Worm (Caenorhabditis elegans): ENCODE results near the gene F14H12.3.

F14H12.3 gene

ce11 chrX:4307559-4308005 lies 36.4 kb upstream of the F14H12.3 start:
- TF ChIP-seq mls-2 (tag; optimal IDR thresholded peaks at IDR 0.05) (peak; percentile 78), bed-3 (GFP tag; optimal IDR thresholded peaks at IDR 0.05) (no peak), mep-1 (tag; optimal IDR thresholded peaks at IDR 0.05) (no peak), snpc-4 (tag; optimal IDR thresholded peaks at IDR 0.05) (no peak), flh-1 (GFP tag; optimal IDR thresholded peaks at IDR 0.05) (no peak), drap-1 (GFP tag; optimal IDR thresholded peaks at IDR 0.05) (no peak), nhr-76 (tag; optimal IDR thresholded peaks at IDR 0.05) (no peak), ceh-43 (GFP tag; optimal IDR thresholded peaks at IDR 0.05) (peak; percentile 69), ceh-83 (GFP tag; optimal IDR thresholded peaks at IDR 0.05) (no peak), hlh-1 (tag; optimal IDR thresholded peaks at IDR 0.05) (no peak), blmp-1 (tag; optimal IDR thresholded peaks at IDR 0.05) (no peak), unc-120 (tag; optimal IDR thresholded peaks at IDR 0.05; ENCODE audit: poor library complexity, severe bottlenecking) (peak; percentile 14), sem-2 (GFP tag; optimal IDR thresholded peaks at IDR 0.05) (no peak), nhr-28 (tag; optimal IDR thresholded peaks at IDR 0.05) (no peak), nhr-12 (tag; optimal IDR thresholded peaks at IDR 0.05) (no peak), lin-13 (tag; optimal IDR thresholded peaks at IDR 0.05) (peak; percentile 28), sptf-1 (tag; optimal IDR thresholded peaks at IDR 0.05) (peak; percentile 19), pha-4 (tag; optimal IDR thresholded peaks at IDR 0.05) (no peak), M03D4.4 (tag; optimal IDR thresholded peaks at IDR 0.05) (no peak), cnd-1 (tag; optimal IDR thresholded peaks at IDR 0.05) (peak; percentile 10), elt-1 (tag; optimal IDR thresholded peaks at IDR 0.05; ENCODE audit: borderline replicate concordance, insufficient read depth) (no peak), unc-62 (GFP tag; optimal IDR thresholded peaks at IDR 0.05) (no peak), ztf-11 (tag; optimal IDR thresholded peaks at IDR 0.05) (no peak), ceh-39 (tag; optimal IDR thresholded peaks at IDR 0.05) (no peak), zip-8 (tag; optimal IDR thresholded peaks at IDR 0.05) (no peak), lin-32 (GFP tag; optimal IDR thresholded peaks at IDR 0.05) (no peak), tbx-8 (GFP tag; optimal IDR thresholded peaks at IDR 0.05) (no peak), unc-39 (tag; optimal IDR thresholded peaks at IDR 0.05) (no peak), ces-1 (GFP tag; optimal IDR thresholded peaks at IDR 0.05) (peak; percentile 51), lsy-2 (tag; optimal IDR thresholded peaks at IDR 0.05) (no peak)

- no peak for TF ChIP-seq unc-120 (tag; optimal IDR thresholded peaks at IDR 0.05; ENCODE audit: poor library complexity, severe bottlenecking)
- TF ChIP-seq nhr-12 (tag; optimal IDR thresholded peaks at IDR 0.05): no peak
- TF ChIP-seq tbx-8 (GFP tag; optimal IDR thresholded peaks at IDR 0.05): no peak
- TF ChIP-seq blmp-1 (tag; optimal IDR thresholded peaks at IDR 0.05): no peak
- TF ChIP-seq elt-3 (tag; optimal IDR thresholded peaks at IDR 0.05): no peak
- no peak for TF ChIP-seq bed-3 (GFP tag; optimal IDR thresholded peaks at IDR 0.05)
- no peak for TF ChIP-seq ham-2 (GFP tag; optimal IDR thresholded peaks at IDR 0.05)
- TF ChIP-seq pha-4 (tag; optimal IDR thresholded peaks at IDR 0.05): no peak
- TF ChIP-seq zip-8 (tag; optimal IDR thresholded peaks at IDR 0.05): no peak
These were observed 32.3 kb upstream of the F14H12.3 start, which contains the start of gene C52B9.8 for ce11 chrX:4311668-4312067. Gene C52B9.8 (minus strand): TSS chrX:4311768.

- TF ChIP-seq ces-1 (GFP tag; optimal IDR thresholded peaks at IDR 0.05) (peak; percentile 82), snpc-4 (tag; optimal IDR thresholded peaks at IDR 0.05) (no peak), ceh-83 (GFP tag; optimal IDR thresholded peaks at IDR 0.05) (no peak), M03D4.4 (tag; optimal IDR thresholded peaks at IDR 0.05) (no peak), blmp-1 (tag; optimal IDR thresholded peaks at IDR 0.05) (no peak), nhr-76 (tag; optimal IDR thresholded peaks at IDR 0.05) (no peak), ceh-39 (tag; optimal IDR thresholded peaks at IDR 0.05) (no peak), zip-8 (tag; optimal IDR thresholded peaks at IDR 0.05) (no peak)
These were observed 29.1 kb upstream of the F14H12.3 start for ce11 chrX:4314939-4315338.

ce11 chrX:4317095-4317494 lies 26.9 kb upstream of the F14H12.3 start:
- TF ChIP-seq ces-1 (GFP tag; optimal IDR thresholded peaks at IDR 0.05): peak; percentile 37
- no peak for TF ChIP-seq tbx-8 (GFP tag; optimal IDR thresholded peaks at IDR 0.05)
- no peak for TF ChIP-seq ceh-43 (GFP tag; optimal IDR thresholded peaks at IDR 0.05)
- TF ChIP-seq unc-62 (GFP tag; optimal IDR thresholded peaks at IDR 0.05): no peak

- no peak for TF ChIP-seq lin-13 (tag; optimal IDR thresholded peaks at IDR 0.05)
- no peak for TF ChIP-seq elt-1 (tag; optimal IDR thresholded peaks at IDR 0.05; ENCODE audit: borderline replicate concordance, insufficient read depth)
- TF ChIP-seq mep-1 (tag; optimal IDR thresholded peaks at IDR 0.05): no peak
- TF ChIP-seq bed-3 (GFP tag; optimal IDR thresholded peaks at IDR 0.05): no peak
- no peak for TF ChIP-seq mls-2 (tag; optimal IDR thresholded peaks at IDR 0.05)
- no peak for TF ChIP-seq drap-1 (GFP tag; optimal IDR thresholded peaks at IDR 0.05)
- no peak for TF ChIP-seq M03D4.4 (tag; optimal IDR thresholded peaks at IDR 0.05)
- TF ChIP-seq cnd-1 (tag; optimal IDR thresholded peaks at IDR 0.05): no peak
- no peak for TF ChIP-seq nhr-28 (tag; optimal IDR thresholded peaks at IDR 0.05)
- no peak for TF ChIP-seq nhr-76 (tag; optimal IDR thresholded peaks at IDR 0.05)
- TF ChIP-seq flh-1 (GFP tag; optimal IDR thresholded peaks at IDR 0.05): no peak
- no peak for TF ChIP-seq ztf-11 (tag; optimal IDR thresholded peaks at IDR 0.05)
- TF ChIP-seq ceh-83 (GFP tag; optimal IDR thresholded peaks at IDR 0.05): no peak
- TF ChIP-seq hlh-1 (tag; optimal IDR thresholded peaks at IDR 0.05): no peak
- TF ChIP-seq nhr-2 (tag; optimal IDR thresholded peaks at IDR 0.05): no peak
- TF ChIP-seq pha-4 (tag; optimal IDR thresholded peaks at IDR 0.05): no peak
- TF ChIP-seq unc-62 (GFP tag; optimal IDR thresholded peaks at IDR 0.05): no peak
- TF ChIP-seq ceh-39 (tag; optimal IDR thresholded peaks at IDR 0.05): no peak
These were observed 23.5 kb upstream of the F14H12.3 start, which contains the start of gene dop-6 for ce11 chrX:4320563-4320962. Gene dop-6 (plus strand): TSS chrX:4320863.
